Comparison of ENCODE assay signal across 6 fruit fly cellular contexts in genomic region chr2L:122167-123006, dm6.
TF ChIP-seq lines count a peak whose summit lies in the region.

No protein-coding gene starts in this region.

- peak; percentile 42 to 66 for TF ChIP-seq CTCF in S2 (optimal IDR thresholded peaks at IDR 0.05; lab: Kevin White, UChicago)
- peak; percentile 94 for TF ChIP-seq CTCF in whole organism, embryonic (GFP tag; optimal IDR thresholded peaks at IDR 0.05; lab: Kevin White, UChicago)

TF ChIP-seq in whole organism, adult, 20 proteins besides CTCF, POLR2A, EP300 and RAD21:
- TF ChIP-seq kay (GFP tag; lab: Kevin White, UChicago; ENCODE audit: borderline replicate concordance) (peak; percentile 92), cnc (optimal IDR thresholded peaks at IDR 0.05; lab: Kevin White, UChicago) (no peak)

TF ChIP-seq in whole organism, embryonic, 481 proteins besides CTCF, POLR2A, EP300 and RAD21 (continues in another document):
- TF ChIP-seq CG6654 (GFP tag; optimal IDR thresholded peaks at IDR 0.05; lab: Kevin White, UChicago) (no peak), peb (GFP tag; IDR thresholded peaks at IDR 0.05; lab: Robert Waterston, UW) (no peak), ci (GFP tag; IDR thresholded peaks at IDR 0.05; lab: Robert Waterston, UW) (0 out of 3 replicates have a peak, but pooled peaks have one; percentile 6), Ets65A (GFP tag; lab: Kevin White, UChicago) (peak; percentile 50), CG13424 (tag; optimal IDR thresholded peaks at IDR 0.05; lab: Kevin White, UChicago) (no peak), Drgx (GFP tag; IDR thresholded peaks at IDR 0.05; lab: Robert Waterston, UW) (no peak), Myb (GFP tag; optimal IDR thresholded peaks at IDR 0.05; lab: Kevin White, UChicago) (peak; percentile 96), YL-1 (GFP tag; optimal IDR thresholded peaks at IDR 0.05; lab: Kevin White, UChicago) (no peak), Trl (optimal IDR thresholded peaks at IDR 0.05; lab: Kevin White, UChicago) (no peak), Trl (GFP tag; optimal IDR thresholded peaks at IDR 0.05; lab: Kevin White, UChicago) (no peak), Hsf (GFP tag; optimal IDR thresholded peaks at IDR 0.05; lab: Kevin White, UChicago) (no peak), CG17568 (GFP tag; optimal IDR thresholded peaks at IDR 0.05; lab: Kevin White, UChicago) (no peak), D19B (GFP tag; optimal IDR thresholded peaks at IDR 0.05; lab: Kevin White, UChicago) (peak; percentile 95), CG13894 (tag; optimal IDR thresholded peaks at IDR 0.05; lab: Kevin White, UChicago) (peak; percentile 26), Med (GFP tag; lab: Kevin White, UChicago) (peak; percentile 68), Deaf1 (tag; optimal IDR thresholded peaks at IDR 0.05; lab: Kevin White, UChicago) (no peak), CG6765 (GFP tag; optimal IDR thresholded peaks at IDR 0.05; lab: Kevin White, UChicago) (no peak), ranshi (GFP tag; IDR thresholded peaks at IDR 0.05; lab: Robert Waterston, UW) (0 out of 2 replicates have a peak, but pooled peaks have one; percentile 9), br (optimal IDR thresholded peaks at IDR 0.05; lab: Kevin White, UChicago) (no peak), Hr51 (GFP tag; optimal IDR thresholded peaks at IDR 0.05; lab: Kevin White, UChicago) (no peak), CG14965 (GFP tag; optimal IDR thresholded peaks at IDR 0.05; lab: Kevin White, UChicago; ENCODE audit: borderline replicate concordance) (no peak), Bdp1 (GFP tag; optimal IDR thresholded peaks at IDR 0.05; lab: Kevin White, UChicago) (no peak), CG18476 (GFP tag; optimal IDR thresholded peaks at IDR 0.05; lab: Kevin White, UChicago) (no peak)

TF ChIP-seq in whole organism, prepupa, 60 proteins besides CTCF, POLR2A, EP300 and RAD21:
- no peak for TF ChIP-seq svp (GFP tag; lab: Kevin White, UChicago)
- TF ChIP-seq Eip78C (GFP tag; lab: Kevin White, UChicago) = peak; percentile 68
TF ChIP-seq in whole organism, prepupa: peak in this region for 1.

TF ChIP-seq in whole organism, pupa, 21 proteins besides CTCF, POLR2A, EP300 and RAD21:
- TF ChIP-seq D1 (tag; optimal IDR thresholded peaks at IDR 0.05; lab: Kevin White, UChicago) = peak; percentile 21
- 0 out of 3 replicates have a peak, but pooled peaks have one; percentile 7 for TF ChIP-seq CG4496 (GFP tag; IDR thresholded peaks at IDR 0.05; lab: Robert Waterston, UW)
- TF ChIP-seq Snoo (tag; optimal IDR thresholded peaks at IDR 0.05; lab: Kevin White, UChicago) = no peak

TF ChIP-seq in whole organism, wandering third instar larva, 38 proteins besides CTCF, POLR2A, EP300 and RAD21:
- TF ChIP-seq jim (GFP tag; optimal IDR thresholded peaks at IDR 0.05; lab: Kevin White, UChicago) = no peak
- no peak for TF ChIP-seq woc (GFP tag; optimal IDR thresholded peaks at IDR 0.05; lab: Kevin White, UChicago)
- no peak for TF ChIP-seq foxo (GFP tag; optimal IDR thresholded peaks at IDR 0.05; lab: Kevin White, UChicago)
- TF ChIP-seq Rel (GFP tag; optimal IDR thresholded peaks at IDR 0.05; lab: Kevin White, UChicago) = no peak
- TF ChIP-seq Rel (tag; optimal IDR thresholded peaks at IDR 0.05; lab: Kevin White, UChicago) = no peak
- TF ChIP-seq brk (GFP tag; optimal IDR thresholded peaks at IDR 0.05; lab: Kevin White, UChicago) = no peak
- TF ChIP-seq tai (GFP tag; optimal IDR thresholded peaks at IDR 0.05; lab: Kevin White, UChicago) = peak; percentile 26
